Worm (Caenorhabditis elegans) whole organism, mixed stage, embryonic: ENCODE measurements around the gene basl-1.

Source experiments
- ceh-39 ChIP-seq: fragments of 150-350 bp; optimal IDR thresholded peaks from 2 replicates; lab custom pipeline; 2014; ENCODE audit warnings: missing biosample characterization, missing genetic modification characterization
- ces-1 ChIP-seq: fragments of 150-350 bp; optimal IDR thresholded peaks from 2 replicates; lab custom pipeline; 2014; ENCODE audit warnings: missing biosample characterization, missing genetic modification reagents, missing genetic modification characterization
- elt-3 ChIP-seq: fragments of 150-350 bp; optimal IDR thresholded peaks from 2 replicates; lab custom pipeline; 2014; ENCODE audit warnings: missing biosample characterization, missing genetic modification characterization
- lin-13 ChIP-seq: fragments of 150-350 bp; optimal IDR thresholded peaks from 2 replicates; lab custom pipeline; 2014; ENCODE audit warnings: missing biosample characterization, missing genetic modification characterization
- nhr-237 ChIP-seq: fragments of 150-350 bp; optimal IDR thresholded peaks from 2 replicates; lab custom pipeline; 2014; ENCODE audit warnings: missing biosample characterization, missing genetic modification characterization
- pha-4 ChIP-seq: fragments of 150-350 bp; optimal IDR thresholded peaks from 2 replicates; lab custom pipeline; 2018; ENCODE audit warnings: missing biosample characterization, missing genetic modification reagents, missing genetic modification characterization
- snpc-4 ChIP-seq: fragments of 150-350 bp; optimal IDR thresholded peaks from 2 replicates; lab custom pipeline; 2014; ENCODE audit warnings: missing biosample characterization, missing genetic modification characterization
- unc-62 ChIP-seq: fragments of 150-350 bp; optimal IDR thresholded peaks from 2 replicates; lab custom pipeline; 2014; ENCODE audit warnings: missing biosample characterization, missing genetic modification reagents, missing genetic modification characterization
- ztf-11 ChIP-seq: fragments of 150-350 bp; optimal IDR thresholded peaks from 2 replicates; lab custom pipeline; 2014; ENCODE audit warnings: missing biosample characterization, missing genetic modification characterization

DNA sequence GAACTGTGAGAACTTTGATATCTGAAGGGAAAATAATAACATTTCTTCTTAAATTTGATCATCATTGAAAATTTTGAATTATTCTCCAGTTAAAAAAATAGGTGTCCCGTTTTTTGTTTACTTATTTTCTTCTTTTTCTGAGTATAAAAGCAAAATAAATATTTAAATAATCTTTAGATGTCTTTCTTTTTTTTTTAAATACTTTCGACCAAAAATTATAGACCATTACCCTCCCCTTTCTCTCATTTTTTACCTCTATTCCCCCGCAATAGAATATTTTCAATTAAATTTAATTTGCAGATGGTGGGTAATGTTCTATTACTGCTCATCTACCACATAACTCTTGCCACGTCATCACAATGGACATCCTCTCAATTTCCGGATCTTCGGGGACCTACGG is 41.1 kb upstream of the basl-1 start, which contains the start of gene molo-1:
- no peak for TF ChIP-seq ztf-11 (tag; lab: Kevin White, UChicago)
- no peak for TF ChIP-seq elt-3 (tag; lab: Kevin White, UChicago)
- no peak for TF ChIP-seq pha-4 (tag; lab: Kevin White, UChicago)
- TF ChIP-seq nhr-237, result no peak
- TF ChIP-seq lin-13 (tag; lab: Kevin White, UChicago), result no peak
- TF ChIP-seq ces-1, result no peak
- no peak for TF ChIP-seq ceh-39
- TF ChIP-seq unc-62 (GFP tag; lab: Kevin White, UChicago), result no peak
- no peak for TF ChIP-seq snpc-4
